Worm (Caenorhabditis elegans) whole organism, mixed stage, embryonic: Measurements from ENCODE around the gene B0034.1.

Experiments
- M03D4.4 ChIP-seq: sonication (generic microtip); optimal IDR thresholded peaks from 2 replicates; lab custom pipeline; 2017; ENCODE audit warnings: mild to moderate bottlenecking, missing genetic modification characterization, missing compliant biosample characterization
- bed-3 ChIP-seq: fragments of 200-800 bp; sonication (Bioruptor generic); optimal IDR thresholded peaks from 3 replicates; lab custom pipeline; 2018; ENCODE audit warnings: mild to moderate bottlenecking, missing genetic modification characterization, moderate library complexity, missing compliant biosample characterization
- blmp-1 ChIP-seq: fragments of 150-350 bp; optimal IDR thresholded peaks from 2 replicates; lab custom pipeline; 2014; ENCODE audit warnings: missing biosample characterization, missing genetic modification characterization
- ceh-39 ChIP-seq: fragments of 150-350 bp; optimal IDR thresholded peaks from 2 replicates; lab custom pipeline; 2014; ENCODE audit warnings: missing biosample characterization, missing genetic modification characterization
- ceh-43 ChIP-seq: fragments of 200-800 bp; sonication (Bioruptor generic); optimal IDR thresholded peaks from 2 replicates; lab custom pipeline; 2018; ENCODE audit warnings: mild to moderate bottlenecking, missing genetic modification characterization, moderate library complexity, missing compliant biosample characterization
- ceh-83 ChIP-seq: fragments of 200-800 bp; sonication (Bioruptor generic); optimal IDR thresholded peaks from 2 replicates; lab custom pipeline; 2018; ENCODE audit warnings: mild to moderate bottlenecking, missing genetic modification characterization, missing compliant biosample characterization
- ces-1 ChIP-seq: fragments of 150-350 bp; optimal IDR thresholded peaks from 2 replicates; lab custom pipeline; 2014; ENCODE audit warnings: missing biosample characterization, missing genetic modification reagents, missing genetic modification characterization
- cnd-1 ChIP-seq: fragments of 200-800 bp; sonication (Bioruptor generic); optimal IDR thresholded peaks from 2 replicates; lab custom pipeline; 2018; ENCODE audit warnings: mild to moderate bottlenecking, missing genetic modification characterization, missing compliant biosample characterization
- drap-1 ChIP-seq: fragments of 200-800 bp; sonication (Bioruptor generic); optimal IDR thresholded peaks from 3 replicates; lab custom pipeline; 2018; ENCODE audit warnings: mild to moderate bottlenecking, missing genetic modification characterization, missing compliant biosample characterization
- elt-1 ChIP-seq: sonication (generic microtip); optimal IDR thresholded peaks from 2 replicates; lab custom pipeline; 2017; ENCODE audit warnings: missing genetic modification characterization, mild to moderate bottlenecking, missing compliant biosample characterization, antibody characterized with exemption, moderate library complexity, borderline replicate concordance; ENCODE audit not compliant: insufficient read depth
- elt-3 ChIP-seq: fragments of 150-350 bp; optimal IDR thresholded peaks from 2 replicates; lab custom pipeline; 2014; ENCODE audit warnings: missing biosample characterization, missing genetic modification characterization
- flh-1 ChIP-seq: fragments of 200-800 bp; sonication (Bioruptor generic); optimal IDR thresholded peaks from 2 replicates; lab custom pipeline; 2018; ENCODE audit warnings: mild to moderate bottlenecking, missing genetic modification characterization, moderate library complexity, missing compliant biosample characterization
- ham-2 ChIP-seq: fragments of 200-800 bp; sonication (Bioruptor generic); optimal IDR thresholded peaks from 2 replicates; lab custom pipeline; 2018; ENCODE audit warnings: mild to moderate bottlenecking, missing genetic modification characterization, missing compliant biosample characterization
- hlh-1 ChIP-seq: fragments of 150-350 bp; optimal IDR thresholded peaks from 2 replicates; lab custom pipeline; 2014; ENCODE audit warnings: missing biosample characterization, missing genetic modification reagents, missing genetic modification characterization
- lin-32 ChIP-seq: fragments of 200-800 bp; sonication (Bioruptor generic); optimal IDR thresholded peaks from 2 replicates; lab custom pipeline; 2018; ENCODE audit warnings: mild to moderate bottlenecking, missing genetic modification characterization, missing compliant biosample characterization
- lsy-2 ChIP-seq: fragments of 150-350 bp; optimal IDR thresholded peaks from 2 replicates; lab custom pipeline; 2014; ENCODE audit warnings: missing biosample characterization, missing genetic modification characterization
- mab-5 ChIP-seq: fragments of 150-350 bp; optimal IDR thresholded peaks from 2 replicates; lab custom pipeline; 2014; ENCODE audit warnings: missing biosample characterization, missing genetic modification characterization
- mep-1 ChIP-seq: fragments of 150-350 bp; optimal IDR thresholded peaks from 2 replicates; lab custom pipeline; 2017; ENCODE audit warnings: missing biosample characterization, missing genetic modification reagents, missing genetic modification characterization, inconsistent platforms
- mls-2 ChIP-seq: sonication (generic microtip); optimal IDR thresholded peaks from 2 replicates; lab custom pipeline; 2016; ENCODE audit warnings: mild to moderate bottlenecking, missing genetic modification characterization, moderate library complexity, missing compliant biosample characterization
- nhr-12 ChIP-seq: fragments of 150-350 bp; optimal IDR thresholded peaks from 2 replicates; lab custom pipeline; 2014; ENCODE audit warnings: missing biosample characterization, missing genetic modification characterization
- nhr-2 ChIP-seq: fragments of 150-350 bp; optimal IDR thresholded peaks from 2 replicates; lab custom pipeline; 2014; ENCODE audit warnings: missing biosample characterization, missing genetic modification characterization
- nhr-237 ChIP-seq: fragments of 150-350 bp; optimal IDR thresholded peaks from 2 replicates; lab custom pipeline; 2014; ENCODE audit warnings: missing biosample characterization, missing genetic modification characterization
- nhr-28 ChIP-seq: fragments of 150-350 bp; optimal IDR thresholded peaks from 2 replicates; lab custom pipeline; 2014; ENCODE audit warnings: missing biosample characterization, missing genetic modification characterization
- nhr-76 ChIP-seq: sonication (generic microtip); optimal IDR thresholded peaks from 2 replicates; lab custom pipeline; 2017; ENCODE audit warnings: missing biosample characterization, missing genetic modification characterization
- pha-4 ChIP-seq: fragments of 150-350 bp; optimal IDR thresholded peaks from 2 replicates; lab custom pipeline; 2018; ENCODE audit warnings: missing biosample characterization, missing genetic modification reagents, missing genetic modification characterization
- sem-2 ChIP-seq: fragments of 200-800 bp; sonication (Bioruptor generic); optimal IDR thresholded peaks from 2 replicates; lab custom pipeline; 2018; ENCODE audit warnings: mild to moderate bottlenecking, missing genetic modification characterization, missing compliant biosample characterization
- sptf-1 ChIP-seq: sonication (generic microtip); optimal IDR thresholded peaks from 2 replicates; lab custom pipeline; 2017; ENCODE audit warnings: mild to moderate bottlenecking, missing genetic modification characterization, moderate library complexity, missing compliant biosample characterization
- tbx-8 ChIP-seq: fragments of 200-800 bp; sonication (Bioruptor generic); optimal IDR thresholded peaks from 2 replicates; lab custom pipeline; 2018; ENCODE audit warnings: mild to moderate bottlenecking, missing genetic modification characterization, moderate library complexity, missing compliant biosample characterization
- unc-120 ChIP-seq: sonication (generic microtip); optimal IDR thresholded peaks from 2 replicates; lab custom pipeline; 2017; ENCODE audit warnings: missing genetic modification characterization, missing compliant biosample characterization; ENCODE audit not compliant: poor library complexity, severe bottlenecking
- unc-39 ChIP-seq: fragments of 150-350 bp; optimal IDR thresholded peaks from 2 replicates; lab custom pipeline; 2014; ENCODE audit warnings: missing biosample characterization, missing genetic modification characterization
- unc-62 ChIP-seq: fragments of 150-350 bp; optimal IDR thresholded peaks from 2 replicates; lab custom pipeline; 2014; ENCODE audit warnings: missing biosample characterization, missing genetic modification reagents, missing genetic modification characterization
- zip-8 ChIP-seq: fragments of 150-350 bp; optimal IDR thresholded peaks from 2 replicates; lab custom pipeline; 2014; ENCODE audit warnings: missing biosample characterization, missing genetic modification characterization
- ztf-11 ChIP-seq: fragments of 150-350 bp; optimal IDR thresholded peaks from 2 replicates; lab custom pipeline; 2014; ENCODE audit warnings: missing biosample characterization, missing genetic modification characterization

B0034.1 gene

ce11 chrII:5988224-5988623 is 20.1 kb downstream of the B0034.1 start, which contains the start of gene ins-2:
ins-2 (plus strand) TSS chrII:5988524.
- TF ChIP-seq mab-5 (tag; lab: Kevin White, UChicago): no peak
- TF ChIP-seq zip-8 (tag; lab: Kevin White, UChicago): peak; percentile 51
- TF ChIP-seq lin-32: peak; percentile 46

DNA sequence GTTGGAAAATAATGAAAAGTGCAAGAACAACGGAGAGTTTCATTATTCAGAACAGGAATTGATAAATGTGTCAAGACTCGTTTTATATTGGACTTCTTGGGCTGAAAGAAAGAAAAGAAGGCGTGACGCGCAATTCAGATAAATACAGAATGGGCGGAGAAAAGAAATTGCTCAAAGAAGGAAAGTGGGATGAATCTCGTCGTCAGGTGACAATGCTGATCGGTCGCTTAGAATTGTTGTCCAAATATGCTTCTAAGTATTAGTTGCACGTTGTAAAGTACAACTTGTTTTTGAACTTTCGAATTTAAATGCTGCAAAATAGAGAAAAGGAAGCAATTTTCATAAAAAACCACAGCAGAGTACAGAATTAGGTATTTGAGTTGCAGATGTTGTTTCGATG is 22.5 kb downstream of the B0034.1 start, which contains the start of gene ins-3:
Gene ins-3 (minus strand): TSS at position 101 of the 400 bp plus-strand sequence.
- TF ChIP-seq cnd-1: no peak
- TF ChIP-seq pha-4 (tag; lab: Kevin White, UChicago): no peak
- TF ChIP-seq unc-120 (tag; lab: Kevin White, UChicago): no peak
- no peak for TF ChIP-seq unc-39
- no peak for TF ChIP-seq nhr-76 (tag; lab: Kevin White, UChicago)
- no peak for TF ChIP-seq elt-1 (tag; lab: Kevin White, UChicago)
- no peak for TF ChIP-seq nhr-12 (tag; lab: Kevin White, UChicago)
- TF ChIP-seq ces-1 (GFP tag; lab: Kevin White, UChicago): no peak
- no peak for TF ChIP-seq elt-3 (tag; lab: Kevin White, UChicago)
- TF ChIP-seq nhr-237 (tag; lab: Kevin White, UChicago): no peak
- no peak for TF ChIP-seq sem-2

DNA sequence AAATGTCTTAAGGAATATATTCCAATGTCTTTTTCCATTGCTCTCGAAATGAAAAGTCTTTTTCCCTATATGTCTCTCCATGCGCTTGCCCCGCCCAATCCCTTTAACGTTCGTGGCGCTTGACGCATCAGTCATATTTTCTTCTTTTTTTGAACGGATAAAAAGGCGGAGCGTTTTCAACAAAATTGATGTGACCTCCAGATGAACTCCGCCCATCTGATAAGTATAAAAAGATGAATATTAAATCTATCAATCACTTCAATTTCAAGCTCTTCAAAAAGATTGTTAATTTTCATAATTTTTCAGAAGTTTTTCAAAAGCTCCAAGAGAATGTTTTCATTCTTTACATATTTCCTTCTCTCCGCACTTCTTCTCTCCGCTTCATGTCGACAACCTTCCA is 27.9 kb downstream of the B0034.1 start, which contains the start of gene ins-4:
Gene ins-4 (plus strand): TSS at position 301 of the 400 bp plus-strand sequence.
- no peak for TF ChIP-seq unc-62 (GFP tag; lab: Kevin White, UChicago)
- TF ChIP-seq M03D4.4 (tag; lab: Kevin White, UChicago): no peak
- no peak for TF ChIP-seq lsy-2 (tag; lab: Kevin White, UChicago)
- TF ChIP-seq hlh-1 (tag; lab: Kevin White, UChicago): no peak
- no peak for TF ChIP-seq bed-3 (GFP tag; lab: Kevin White, UChicago)
- TF ChIP-seq sptf-1: no peak
- TF ChIP-seq unc-39: no peak
- TF ChIP-seq mab-5 (tag; lab: Kevin White, UChicago): no peak
- no peak for TF ChIP-seq unc-120 (tag; lab: Kevin White, UChicago)
- no peak for TF ChIP-seq drap-1 (GFP tag; lab: Kevin White, UChicago)
- no peak for TF ChIP-seq lin-32
- no peak for TF ChIP-seq nhr-28
- TF ChIP-seq zip-8 (tag; lab: Kevin White, UChicago): no peak
- TF ChIP-seq flh-1 (GFP tag; lab: Kevin White, UChicago): no peak
- TF ChIP-seq mep-1: no peak

DNA sequence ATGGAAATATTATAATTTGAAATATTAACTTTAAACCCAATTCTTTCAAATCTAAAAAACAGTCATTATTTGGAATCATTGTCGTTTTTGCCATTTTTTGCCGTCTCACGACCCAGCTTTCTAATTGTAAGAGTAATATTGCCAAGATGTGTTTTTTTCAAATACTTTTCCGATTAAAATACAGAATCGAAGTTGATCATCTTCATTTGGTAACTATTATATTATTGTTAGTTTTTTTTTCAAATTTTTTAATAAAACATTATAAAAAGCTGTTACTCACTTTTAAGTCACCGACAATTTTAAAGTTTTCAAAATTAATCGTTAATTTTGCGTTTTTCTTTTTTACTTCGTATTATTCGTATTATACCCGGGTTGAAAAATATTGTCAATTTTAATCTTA is 29.1 kb downstream of the B0034.1 start, which contains the start of gene ins-5:
Gene ins-5 (plus strand): TSS at position 301 of the 400 bp plus-strand sequence.
- TF ChIP-seq unc-62 (GFP tag; lab: Kevin White, UChicago): no peak
- TF ChIP-seq nhr-28: no peak
- no peak for TF ChIP-seq nhr-12 (tag; lab: Kevin White, UChicago)
- TF ChIP-seq ceh-39 (tag; lab: Kevin White, UChicago): no peak
- no peak for TF ChIP-seq sptf-1
- no peak for TF ChIP-seq drap-1 (GFP tag; lab: Kevin White, UChicago)
- TF ChIP-seq ces-1 (GFP tag; lab: Kevin White, UChicago): no peak
- no peak for TF ChIP-seq blmp-1
- no peak for TF ChIP-seq lin-32
- TF ChIP-seq pha-4 (tag; lab: Kevin White, UChicago): no peak
- no peak for TF ChIP-seq mep-1
- TF ChIP-seq nhr-237 (tag; lab: Kevin White, UChicago): no peak
- no peak for TF ChIP-seq ceh-83 (GFP tag; lab: Kevin White, UChicago)
- TF ChIP-seq hlh-1 (tag; lab: Kevin White, UChicago): no peak
- TF ChIP-seq nhr-2 (tag; lab: Kevin White, UChicago): no peak
- TF ChIP-seq cnd-1: no peak
- TF ChIP-seq flh-1 (GFP tag; lab: Kevin White, UChicago): no peak
- no peak for TF ChIP-seq sem-2
- no peak for TF ChIP-seq mls-2 (tag; lab: Kevin White, UChicago)
- no peak for TF ChIP-seq ceh-43 (GFP tag; lab: Kevin White, UChicago)

ce11 chrII:6000136-6000535 is 32.0 kb downstream of the B0034.1 start, which contains the start of gene ins-6:
ins-6 (plus strand) TSS chrII:6000436.
- TF ChIP-seq flh-1 (GFP tag; lab: Kevin White, UChicago): no peak
- no peak for TF ChIP-seq ham-2 (GFP tag; lab: Kevin White, UChicago)
- no peak for TF ChIP-seq mep-1
- no peak for TF ChIP-seq M03D4.4 (tag; lab: Kevin White, UChicago)
- TF ChIP-seq sptf-1: no peak
- no peak for TF ChIP-seq ztf-11 (tag; lab: Kevin White, UChicago)
- no peak for TF ChIP-seq nhr-2 (tag; lab: Kevin White, UChicago)
- TF ChIP-seq nhr-28: no peak
- no peak for TF ChIP-seq elt-3 (tag; lab: Kevin White, UChicago)
- no peak for TF ChIP-seq mls-2 (tag; lab: Kevin White, UChicago)
- TF ChIP-seq ceh-39 (tag; lab: Kevin White, UChicago): no peak
- no peak for TF ChIP-seq nhr-237 (tag; lab: Kevin White, UChicago)
- no peak for TF ChIP-seq sem-2
- no peak for TF ChIP-seq lsy-2 (tag; lab: Kevin White, UChicago)
- no peak for TF ChIP-seq nhr-76 (tag; lab: Kevin White, UChicago)
- no peak for TF ChIP-seq elt-1 (tag; lab: Kevin White, UChicago)
- no peak for TF ChIP-seq ceh-83 (GFP tag; lab: Kevin White, UChicago)
- no peak for TF ChIP-seq tbx-8 (GFP tag; lab: Kevin White, UChicago)
- TF ChIP-seq pha-4 (tag; lab: Kevin White, UChicago): no peak
- TF ChIP-seq, all 35 proteins: peak for 0
